Fruit fly (Drosophila melanogaster): ENCODE measurements around the gene Pgam5.

Pgam5 gene

dm6 chrX:1900123-1900818 lies 26.9 kb upstream of the Pgam5 start, which contains the start of gene arm (continued):
- TF ChIP-seq CG3919 (GFP tag; optimal IDR thresholded peaks at IDR 0.05) (no peak), cyc (GFP tag; optimal IDR thresholded peaks at IDR 0.05) (peak; percentile 12), Lpt (GFP tag; optimal IDR thresholded peaks at IDR 0.05) (no peak), OdsH (GFP tag; optimal IDR thresholded peaks at IDR 0.05) (no peak), svp (GFP tag) (peak; percentile 75)

- TF ChIP-seq salr (GFP tag; optimal IDR thresholded peaks at IDR 0.05) (no peak), Eip78C (GFP tag) (peak; percentile 11), Sox14 (GFP tag; optimal IDR thresholded peaks at IDR 0.05) (peak; percentile 17), CG11902 (GFP tag; optimal IDR thresholded peaks at IDR 0.05) (no peak), CG8119 (GFP tag; IDR thresholded peaks at IDR 0.05) (no peak), CG11294 (GFP tag; IDR thresholded peaks at IDR 0.05) (no peak), fkh (GFP tag; optimal IDR thresholded peaks at IDR 0.05) (peak; percentile 57), fd85E (GFP tag; optimal IDR thresholded peaks at IDR 0.05) (no peak), CG34406 (GFP tag; optimal IDR thresholded peaks at IDR 0.05) (no peak), CG7368 (GFP tag; optimal IDR thresholded peaks at IDR 0.05) (peak; percentile 19), svp (GFP tag) (no peak), spab (GFP tag; optimal IDR thresholded peaks at IDR 0.05) (no peak), CG8632 (GFP tag; optimal IDR thresholded peaks at IDR 0.05) (no peak), net (GFP tag; optimal IDR thresholded peaks at IDR 0.05) (peak; percentile 42), CG4318 (GFP tag; optimal IDR thresholded peaks at IDR 0.05) (no peak), vri (GFP tag; optimal IDR thresholded peaks at IDR 0.05) (no peak), CG6808 (GFP tag; optimal IDR thresholded peaks at IDR 0.05) (no peak), ss (GFP tag; optimal IDR thresholded peaks at IDR 0.05) (peak in 1 of 2 experiments; percentile 46), lz (GFP tag; optimal IDR thresholded peaks at IDR 0.05) (no peak), CG6163 (GFP tag; IDR thresholded peaks at IDR 0.05) (0 out of 3 replicates have a peak, but pooled peaks have one; percentile 12), CG3919 (GFP tag; optimal IDR thresholded peaks at IDR 0.05) (peak; percentile 51), CG8319 (GFP tag; optimal IDR thresholded peaks at IDR 0.05) (no peak), dsx (GFP tag; optimal IDR thresholded peaks at IDR 0.05; ENCODE audit: poor library complexity, severe bottlenecking) (peak; percentile 17), Blimp-1 (GFP tag; optimal IDR thresholded peaks at IDR 0.05) (peak; percentile 56), Lpt (GFP tag; optimal IDR thresholded peaks at IDR 0.05) (peak; percentile 26), Sox15 (GFP tag; optimal IDR thresholded peaks at IDR 0.05) (no peak), CG15336 (GFP tag; IDR thresholded peaks at IDR 0.05) (no peak; the same call in 1 of the 2 replicates), eg (GFP tag; IDR thresholded peaks at IDR 0.05) (no peak), Hr38 (GFP tag; optimal IDR thresholded peaks at IDR 0.05) (no peak), CG9139 (GFP tag; optimal IDR thresholded peaks at IDR 0.05) (no peak)
Measured at dm6 chrX:1899445-1900085, 26.2 kb upstream of the Pgam5 start.

dm6 chrX:1897384-1897783 lies 24.0 kb upstream of the Pgam5 start:
- TF ChIP-seq net (GFP tag; optimal IDR thresholded peaks at IDR 0.05) (no peak), Sox102F (GFP tag; optimal IDR thresholded peaks at IDR 0.05) (no peak), ss (GFP tag; optimal IDR thresholded peaks at IDR 0.05) (peak in 1 of 2 experiments; percentile 38), CG4318 (GFP tag; optimal IDR thresholded peaks at IDR 0.05) (no peak), fd59A (GFP tag; optimal IDR thresholded peaks at IDR 0.05) (peak; percentile 34), CG8119 (GFP tag; IDR thresholded peaks at IDR 0.05) (peak; percentile 40; the same call in 1 of the 3 replicates), acj6 (GFP tag; optimal IDR thresholded peaks at IDR 0.05) (peak; percentile 46), esn (GFP tag; optimal IDR thresholded peaks at IDR 0.05) (peak; percentile 67), Eip78C (GFP tag) (peak; percentile 87), lz (GFP tag; optimal IDR thresholded peaks at IDR 0.05) (peak; percentile 63), Sox15 (GFP tag; optimal IDR thresholded peaks at IDR 0.05) (no peak), CG6808 (GFP tag; optimal IDR thresholded peaks at IDR 0.05) (no peak), Gug (GFP tag; IDR thresholded peaks at IDR 0.05) (peak; percentile 59), Smox (GFP tag; optimal IDR thresholded peaks at IDR 0.05) (no peak), CG6792 (GFP tag; optimal IDR thresholded peaks at IDR 0.05) (peak; percentile 50), OdsH (GFP tag; optimal IDR thresholded peaks at IDR 0.05) (no peak), CG16779 (tag; optimal IDR thresholded peaks at IDR 0.05) (no peak), Hr39 (GFP tag; optimal IDR thresholded peaks at IDR 0.05) (peak; percentile 75), CG15336 (GFP tag; IDR thresholded peaks at IDR 0.05) (peak; percentile 50), Lpt (GFP tag; optimal IDR thresholded peaks at IDR 0.05) (peak; percentile 19), Ets96B (tag; optimal IDR thresholded peaks at IDR 0.05) (peak; percentile 44), Hr38 (GFP tag; optimal IDR thresholded peaks at IDR 0.05) (no peak), Ets21C (GFP tag; optimal IDR thresholded peaks at IDR 0.05) (no peak), salr (GFP tag; optimal IDR thresholded peaks at IDR 0.05) (peak in 1 of 2 experiments; percentile 7), fd85E (GFP tag; optimal IDR thresholded peaks at IDR 0.05) (no peak), achi (GFP tag; optimal IDR thresholded peaks at IDR 0.05) (no peak), fkh (GFP tag; optimal IDR thresholded peaks at IDR 0.05) (no peak), CG3032 (tag; optimal IDR thresholded peaks at IDR 0.05) (peak; percentile 37)

Data from whole organism, prepupa.